Fruit fly (Drosophila melanogaster): Measurements from ENCODE around the gene CG11837.

DNA sequence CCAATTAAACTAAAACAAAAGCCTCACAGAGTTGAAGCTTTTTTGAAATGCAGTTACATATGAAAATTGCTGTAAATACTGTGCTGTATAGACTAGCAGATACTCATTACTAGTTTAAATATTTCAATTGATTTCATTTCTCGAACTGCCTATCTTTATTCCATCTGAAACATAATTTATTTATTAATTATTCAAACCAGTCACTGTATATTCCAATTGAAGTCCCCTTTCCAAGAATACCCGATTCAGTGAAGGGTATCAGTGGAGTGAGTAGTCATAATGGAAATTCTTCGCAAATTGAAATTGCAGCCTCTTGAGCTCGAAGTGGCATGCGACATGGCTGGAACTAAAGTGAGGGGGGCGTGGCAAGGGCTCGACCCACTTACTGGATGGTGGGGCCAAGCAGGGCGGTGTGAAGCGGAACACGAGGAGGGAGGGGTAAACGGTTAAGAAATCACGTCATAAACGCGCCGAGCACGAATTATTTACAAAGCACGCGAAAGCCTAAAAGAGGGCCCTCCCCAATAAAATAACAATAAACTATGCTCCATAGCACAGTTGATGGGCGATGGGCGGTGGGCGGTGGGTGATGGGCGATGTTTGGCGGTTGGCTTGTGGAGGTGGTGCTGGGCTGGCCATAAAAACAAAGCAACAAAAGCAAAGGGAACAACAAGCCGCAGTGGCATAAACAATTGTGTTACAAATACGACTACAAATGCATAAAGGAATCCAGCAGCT lies 44.2 kb upstream of the CG11837 start:
- TF ChIP-seq CG33557 (GFP tag; optimal IDR thresholded peaks at IDR 0.05) (no peak), CG16779 (GFP tag; IDR thresholded peaks at IDR 0.05) (no peak), CG14667 (GFP tag; IDR thresholded peaks at IDR 0.05) (no peak), onecut (GFP tag; IDR thresholded peaks at IDR 0.05) (no peak), tx (GFP tag; optimal IDR thresholded peaks at IDR 0.05) (no peak), tin (GFP tag; optimal IDR thresholded peaks at IDR 0.05) (no peak), Meics (GFP tag; optimal IDR thresholded peaks at IDR 0.05) (peak; percentile 15), CG30431 (GFP tag; optimal IDR thresholded peaks at IDR 0.05) (no peak), wor (GFP tag; IDR thresholded peaks at IDR 0.05) (no peak), Nf-YC (tag; optimal IDR thresholded peaks at IDR 0.05) (no peak), CG31224 (GFP tag; IDR thresholded peaks at IDR 0.05) (no peak), CG8359 (GFP tag; optimal IDR thresholded peaks at IDR 0.05; ENCODE audit: borderline replicate concordance) (no peak), fd96Cb (tag; optimal IDR thresholded peaks at IDR 0.05) (peak; percentile 56)

Measured in whole organism, embryonic.